Worm (Caenorhabditis elegans): ENCODE measurements around the gene col-129.

col-129 gene

DNA sequence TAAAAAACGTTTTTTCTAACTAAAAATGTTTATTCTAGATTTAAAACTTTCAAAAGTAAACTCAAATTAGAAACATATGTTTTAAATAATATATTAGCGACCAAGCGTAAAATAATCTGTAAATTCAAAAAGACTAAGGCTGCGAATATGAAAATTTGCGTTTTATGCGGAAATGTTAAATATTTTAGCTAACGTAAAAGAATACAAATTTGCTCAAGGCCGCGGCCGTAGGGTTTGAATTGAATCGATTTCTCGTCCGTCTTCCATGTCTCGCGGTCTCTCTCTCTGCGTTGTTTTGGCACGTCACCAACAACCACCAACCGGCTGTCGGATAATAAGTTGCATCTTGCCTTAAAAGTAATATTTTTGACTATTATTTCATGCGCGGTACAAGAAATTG lies 16.4 kb downstream of the col-129 start, which contains the start of gene F11A10.5:
Gene F11A10.5, plus strand, starts transcription at position 301 of the 400 bp plus-strand sequence.
- no peak for TF ChIP-seq aly-1 (tag; optimal IDR thresholded peaks at IDR 0.05)
- no peak for TF ChIP-seq pes-1 (GFP tag; IDR thresholded peaks at IDR 0.05)
- TF ChIP-seq flt-1 (GFP tag; IDR thresholded peaks at IDR 0.05): no peak
- no peak for TF ChIP-seq ceh-13 (GFP tag; optimal IDR thresholded peaks at IDR 0.05)
- TF ChIP-seq B0310.2 (tag; optimal IDR thresholded peaks at IDR 0.05): no peak
- TF ChIP-seq tbx-37 (GFP tag; conservative IDR thresholded peaks at IDR 0.05): no peak
- TF ChIP-seq ceh-36 (tag; optimal IDR thresholded peaks at IDR 0.05): no peak
- TF ChIP-seq ets-7 (tag; optimal IDR thresholded peaks at IDR 0.05): no peak

ce11 chrIV:12093384-12093783 lies 16.9 kb downstream of the col-129 start, which contains the start of gene cpsf-4:
TSS of gene cpsf-4 (minus strand) at chrIV:12093445.
- TF ChIP-seq hmbx-1 (tag; optimal IDR thresholded peaks at IDR 0.05) (no peak), ets-7 (tag; optimal IDR thresholded peaks at IDR 0.05) (no peak), pes-1 (GFP tag; IDR thresholded peaks at IDR 0.05) (no peak)

DNA sequence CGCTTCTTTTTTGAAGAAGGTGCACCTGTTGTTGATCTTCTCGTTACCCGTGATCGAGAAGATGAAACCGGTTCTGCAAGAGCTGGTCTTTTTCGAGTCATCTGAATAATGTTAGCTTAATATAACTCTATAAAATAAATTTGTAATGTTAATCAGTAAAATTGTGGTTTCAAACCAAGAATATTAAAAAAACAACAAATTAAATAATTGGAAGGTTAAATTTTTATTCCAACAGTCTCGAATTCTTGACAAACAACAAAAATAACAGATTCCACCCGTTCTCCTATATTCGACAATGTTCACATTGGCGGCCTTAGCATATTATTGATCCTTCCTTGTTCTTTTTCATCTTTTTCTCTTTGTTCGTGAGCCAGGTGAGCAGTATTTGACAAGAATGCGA lies 18.1 kb downstream of the col-129 start, which contains the start of gene mig-32:
Gene mig-32, minus strand, starts transcription at position 101 of the 400 bp plus-strand sequence.
- TF ChIP-seq tra-4 (tag; optimal IDR thresholded peaks at IDR 0.05) (no peak), B0310.2 (tag; optimal IDR thresholded peaks at IDR 0.05) (no peak), scrt-1 (GFP tag; IDR thresholded peaks at IDR 0.05) (no peak), hmg-4 (GFP tag; optimal IDR thresholded peaks at IDR 0.05) (no peak), F13C5.2 (tag; optimal IDR thresholded peaks at IDR 0.05) (no peak), pes-1 (GFP tag; IDR thresholded peaks at IDR 0.05) (no peak), ceh-36 (tag; optimal IDR thresholded peaks at IDR 0.05) (no peak)

DNA sequence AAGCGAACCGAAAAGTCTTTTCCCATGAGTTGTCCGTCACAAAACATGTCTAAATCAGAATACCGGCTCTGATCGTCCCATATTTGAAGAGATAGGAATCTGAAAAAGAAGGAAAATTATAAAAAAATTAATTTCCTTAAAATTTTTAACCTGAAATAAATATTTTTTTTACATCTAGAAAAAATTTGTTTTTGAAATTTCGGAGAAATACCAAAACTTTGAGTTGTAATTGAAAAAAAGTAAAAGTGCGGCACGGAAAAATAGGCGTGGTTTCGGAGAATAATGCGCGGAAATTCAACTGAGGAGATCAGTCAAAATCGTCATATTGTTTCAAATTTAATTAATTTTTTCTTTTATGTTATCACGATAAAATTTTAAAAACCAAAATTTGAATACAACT lies 20.7 kb downstream of the col-129 start, which contains the start of gene F11A10.6:
Gene F11A10.6, minus strand, starts transcription at position 101 of the 400 bp plus-strand sequence.
- no peak for TF ChIP-seq hmbx-1 (tag; optimal IDR thresholded peaks at IDR 0.05)
- TF ChIP-seq hmg-4 (GFP tag; optimal IDR thresholded peaks at IDR 0.05): no peak
- no peak for TF ChIP-seq ceh-13 (GFP tag; optimal IDR thresholded peaks at IDR 0.05)
- TF ChIP-seq sea-1 (GFP tag; conservative IDR thresholded peaks at IDR 0.05): no peak
- TF ChIP-seq B0310.2 (tag; optimal IDR thresholded peaks at IDR 0.05): no peak
- no peak for TF ChIP-seq hnd-1 (tag; optimal IDR thresholded peaks at IDR 0.05)

- TF ChIP-seq ama-1 (optimal IDR thresholded peaks at IDR 0.05) (peak; percentile 39), ceh-36 (tag; optimal IDR thresholded peaks at IDR 0.05) (no peak)
These were observed 21.3 kb downstream of the col-129 start for ce11 chrIV:12088898-12089297.

- TF ChIP-seq scrt-1 (GFP tag; IDR thresholded peaks at IDR 0.05): peak; percentile 84
- TF ChIP-seq F13C5.2 (tag; optimal IDR thresholded peaks at IDR 0.05): peak; percentile 68
- TF ChIP-seq tbx-37 (GFP tag; conservative IDR thresholded peaks at IDR 0.05): 0 out of 2 replicates have a peak, but pooled peaks have one; percentile 25
- peak; percentile 66 for TF ChIP-seq tbx-11 (GFP tag; IDR thresholded peaks at IDR 0.05)
- peak; percentile 67 for TF ChIP-seq tra-4 (tag; optimal IDR thresholded peaks at IDR 0.05)
- peak; percentile 76 for TF ChIP-seq sea-1 (GFP tag; conservative IDR thresholded peaks at IDR 0.05)
- peak; percentile 61 for TF ChIP-seq B0310.2 (tag; optimal IDR thresholded peaks at IDR 0.05)
- peak; percentile 29 for TF ChIP-seq hmbx-1 (tag; optimal IDR thresholded peaks at IDR 0.05)
- TF ChIP-seq flt-1 (GFP tag; IDR thresholded peaks at IDR 0.05): peak; percentile 66; the same call in 1 of the 2 replicates
- TF ChIP-seq ceh-13 (GFP tag; optimal IDR thresholded peaks at IDR 0.05): peak; percentile 55
- TF ChIP-seq aly-1 (tag; optimal IDR thresholded peaks at IDR 0.05): peak; percentile 85
- peak; percentile 86 for TF ChIP-seq pes-1 (GFP tag; IDR thresholded peaks at IDR 0.05)
- peak; percentile 74 for TF ChIP-seq hmg-4 (GFP tag; optimal IDR thresholded peaks at IDR 0.05)
- peak; percentile 12 for TF ChIP-seq hnd-1 (tag; optimal IDR thresholded peaks at IDR 0.05)
- TF ChIP-seq ama-1 (optimal IDR thresholded peaks at IDR 0.05): no peak
- TF ChIP-seq ets-7 (tag; optimal IDR thresholded peaks at IDR 0.05): peak; percentile 6
- peak; percentile 68 for TF ChIP-seq ceh-36 (tag; optimal IDR thresholded peaks at IDR 0.05)
These were observed 23.7 kb downstream of the col-129 start for ce11 chrIV:12086498-12086897.

DNA sequence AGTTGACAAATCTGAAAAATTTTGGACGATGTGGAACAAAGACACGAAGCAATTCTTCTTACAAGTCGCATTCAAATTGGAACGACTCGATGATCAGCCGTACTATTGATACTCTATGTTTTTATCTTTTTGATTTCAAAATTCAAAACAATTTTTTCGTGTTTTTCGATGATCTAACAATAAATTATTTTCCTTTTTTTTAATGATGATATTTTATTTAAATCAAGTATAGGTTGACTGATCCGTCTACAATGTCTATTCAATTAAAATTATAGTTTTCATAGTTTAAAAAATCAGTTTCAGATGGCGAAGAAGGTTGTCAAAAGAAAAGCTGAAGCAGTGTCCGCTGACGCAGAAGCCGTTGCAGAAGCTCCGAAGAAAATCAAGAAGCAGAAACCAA lies 25.1 kb downstream of the col-129 start, which contains the start of gene rbm-34:
Gene rbm-34, plus strand, starts transcription at position 301 of the 400 bp plus-strand sequence.
- TF ChIP-seq tra-4 (tag; optimal IDR thresholded peaks at IDR 0.05) (no peak), ceh-36 (tag; optimal IDR thresholded peaks at IDR 0.05) (no peak), pes-1 (GFP tag; IDR thresholded peaks at IDR 0.05) (no peak), ets-7 (tag; optimal IDR thresholded peaks at IDR 0.05) (no peak), tbx-37 (GFP tag; conservative IDR thresholded peaks at IDR 0.05) (no peak), F13C5.2 (tag; optimal IDR thresholded peaks at IDR 0.05) (no peak), hnd-1 (tag; optimal IDR thresholded peaks at IDR 0.05) (no peak), hmg-4 (GFP tag; optimal IDR thresholded peaks at IDR 0.05) (no peak), ama-1 (optimal IDR thresholded peaks at IDR 0.05) (no peak), scrt-1 (GFP tag; IDR thresholded peaks at IDR 0.05) (no peak), hmbx-1 (tag; optimal IDR thresholded peaks at IDR 0.05) (no peak), aly-1 (tag; optimal IDR thresholded peaks at IDR 0.05) (no peak), flt-1 (GFP tag; IDR thresholded peaks at IDR 0.05) (no peak), B0310.2 (tag; optimal IDR thresholded peaks at IDR 0.05) (no peak)

DNA sequence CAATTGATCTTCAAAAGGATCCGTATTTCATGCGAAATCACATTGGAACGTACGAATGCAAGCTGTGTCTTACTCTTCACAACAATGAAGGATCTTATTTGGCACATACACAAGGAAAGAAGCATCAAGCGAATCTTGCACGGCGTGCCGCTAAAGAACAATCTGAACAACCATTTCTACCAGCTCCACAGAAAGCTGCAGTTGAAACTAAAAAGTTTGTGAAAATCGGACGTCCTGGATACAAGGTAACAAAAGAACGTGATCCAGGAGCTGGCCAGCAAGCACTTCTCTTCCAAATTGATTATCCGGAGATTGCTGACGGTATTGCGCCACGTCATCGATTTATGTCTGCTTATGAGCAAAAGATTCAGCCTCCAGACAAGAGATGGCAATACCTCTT lies 25.7 kb downstream of the col-129 start:
- no peak for TF ChIP-seq scrt-1 (GFP tag; IDR thresholded peaks at IDR 0.05)
- TF ChIP-seq ceh-36 (tag; optimal IDR thresholded peaks at IDR 0.05): no peak
- TF ChIP-seq ama-1 (optimal IDR thresholded peaks at IDR 0.05): peak; percentile 5
- no peak for TF ChIP-seq sea-1 (GFP tag; conservative IDR thresholded peaks at IDR 0.05)
- TF ChIP-seq hnd-1 (tag; optimal IDR thresholded peaks at IDR 0.05): no peak
- TF ChIP-seq tbx-11 (GFP tag; IDR thresholded peaks at IDR 0.05): no peak
- TF ChIP-seq hmbx-1 (tag; optimal IDR thresholded peaks at IDR 0.05): no peak

Data from whole organism, early embryonic.